Fruit fly (Drosophila melanogaster): ENCODE results near the gene CG17380.

The CG17380 gene

dm6 chr3R:23374290-23374689 lies 29.2 kb downstream of the CG17380 start (continued):
- TF ChIP-seq Sox14 (GFP tag; optimal IDR thresholded peaks at IDR 0.05) (peak; percentile 23), CG6854 (GFP tag; optimal IDR thresholded peaks at IDR 0.05) (peak; percentile 76), CG10669 (GFP tag; optimal IDR thresholded peaks at IDR 0.05) (no peak), CG31627 (GFP tag; optimal IDR thresholded peaks at IDR 0.05) (peak; percentile 5), pdm3 (GFP tag; optimal IDR thresholded peaks at IDR 0.05) (peak; percentile 45), Blimp-1 (GFP tag; optimal IDR thresholded peaks at IDR 0.05) (peak; percentile 32), Eip93F (GFP tag; optimal IDR thresholded peaks at IDR 0.05) (no peak), Gug (GFP tag; IDR thresholded peaks at IDR 0.05) (peak; percentile 34), CG6792 (GFP tag; optimal IDR thresholded peaks at IDR 0.05) (peak; percentile 9), fd59A (GFP tag; optimal IDR thresholded peaks at IDR 0.05) (no peak), Eip75B (GFP tag; optimal IDR thresholded peaks at IDR 0.05) (peak; percentile 28), CG1621 (tag; optimal IDR thresholded peaks at IDR 0.05) (peak; percentile 3), Eip78C (GFP tag) (peak; percentile 87), Smox (GFP tag; optimal IDR thresholded peaks at IDR 0.05) (peak; percentile 29)

dm6 chr3R:23373403-23373802 lies 30.1 kb downstream of the CG17380 start, which contains the start of gene CG42828:
CG42828 (plus strand) TSS chr3R:23373703.
- TF ChIP-seq Blimp-1 (GFP tag; optimal IDR thresholded peaks at IDR 0.05) (no peak), CG9139 (GFP tag; optimal IDR thresholded peaks at IDR 0.05) (no peak), pdm3 (GFP tag; optimal IDR thresholded peaks at IDR 0.05) (no peak), ss (GFP tag; optimal IDR thresholded peaks at IDR 0.05) (no peak), Hr39 (GFP tag; optimal IDR thresholded peaks at IDR 0.05) (no peak), CG11902 (GFP tag; optimal IDR thresholded peaks at IDR 0.05) (no peak), fd85E (GFP tag; optimal IDR thresholded peaks at IDR 0.05) (no peak), Hr38 (GFP tag; optimal IDR thresholded peaks at IDR 0.05) (no peak), CG8319 (GFP tag; optimal IDR thresholded peaks at IDR 0.05) (no peak), CG3032 (tag; optimal IDR thresholded peaks at IDR 0.05) (no peak)

DNA sequence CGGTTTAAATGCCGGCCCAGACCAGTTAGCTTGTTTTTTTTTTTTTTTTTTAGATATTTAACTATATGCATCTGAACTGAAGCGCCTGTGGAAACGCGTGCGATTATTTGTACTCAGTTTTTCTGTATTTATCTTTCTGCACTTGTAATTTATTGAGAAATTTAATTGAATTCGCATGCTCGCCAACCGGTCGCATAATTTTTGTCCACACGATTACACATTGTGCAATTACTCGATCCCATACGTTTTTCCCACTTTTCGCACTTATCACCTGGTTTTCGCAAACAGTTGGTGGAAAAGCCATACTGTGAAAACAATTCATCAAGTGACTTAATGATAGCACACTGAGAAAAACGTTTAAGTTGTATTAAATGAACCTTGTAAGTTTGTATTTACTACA lies 30.9 kb downstream of the CG17380 start, which contains the start of gene CG42827:
CG42827 (plus strand) TSS at position 301 of the 400 bp plus-strand sequence.
- TF ChIP-seq fd85E (GFP tag; optimal IDR thresholded peaks at IDR 0.05) (no peak), Gug (GFP tag; IDR thresholded peaks at IDR 0.05) (no peak), Eip93F (GFP tag; optimal IDR thresholded peaks at IDR 0.05) (no peak), CG3919 (GFP tag; optimal IDR thresholded peaks at IDR 0.05) (no peak), CG11294 (GFP tag; IDR thresholded peaks at IDR 0.05) (no peak), CG31627 (GFP tag; optimal IDR thresholded peaks at IDR 0.05) (no peak), Sox14 (GFP tag; optimal IDR thresholded peaks at IDR 0.05) (no peak), dsx (GFP tag; optimal IDR thresholded peaks at IDR 0.05; ENCODE audit: poor library complexity, severe bottlenecking) (no peak), CG8319 (GFP tag; optimal IDR thresholded peaks at IDR 0.05) (no peak), spab (GFP tag; optimal IDR thresholded peaks at IDR 0.05) (no peak), eg (GFP tag; IDR thresholded peaks at IDR 0.05) (no peak), svp (GFP tag) (no peak), CG11902 (GFP tag; optimal IDR thresholded peaks at IDR 0.05) (no peak), Sox15 (GFP tag; optimal IDR thresholded peaks at IDR 0.05) (no peak), topi (GFP tag; optimal IDR thresholded peaks at IDR 0.05) (no peak), CG7368 (GFP tag; optimal IDR thresholded peaks at IDR 0.05) (no peak), CG8632 (GFP tag; optimal IDR thresholded peaks at IDR 0.05) (no peak), fkh (GFP tag; optimal IDR thresholded peaks at IDR 0.05) (no peak), ss (GFP tag; optimal IDR thresholded peaks at IDR 0.05) (no peak), net (GFP tag; optimal IDR thresholded peaks at IDR 0.05) (no peak)

DNA sequence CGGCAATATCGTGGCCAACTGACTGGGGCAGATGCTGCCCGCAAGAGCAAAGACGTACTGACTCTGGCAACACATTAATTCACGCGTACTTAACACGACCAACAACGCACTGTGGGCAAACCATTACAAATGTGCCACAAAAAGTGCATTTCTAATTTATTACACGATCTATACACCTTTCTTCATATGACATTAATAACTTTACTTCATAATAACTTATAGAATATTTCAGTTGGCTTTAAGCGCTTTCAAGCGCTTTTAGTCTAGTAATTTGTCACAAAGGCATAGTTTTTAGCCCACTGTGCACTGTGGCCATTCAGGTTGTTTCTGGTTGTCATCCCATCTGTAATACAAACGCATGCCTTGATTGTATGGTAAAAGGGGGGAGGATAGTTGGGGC lies 35.3 kb downstream of the CG17380 start:
- TF ChIP-seq CG32006 (GFP tag; optimal IDR thresholded peaks at IDR 0.05): peak; percentile 60
- TF ChIP-seq cyc (GFP tag; optimal IDR thresholded peaks at IDR 0.05): no peak
- no peak for TF ChIP-seq lz (GFP tag; optimal IDR thresholded peaks at IDR 0.05)
- no peak for TF ChIP-seq Hr38 (GFP tag; optimal IDR thresholded peaks at IDR 0.05)
- TF ChIP-seq Ets21C (GFP tag; optimal IDR thresholded peaks at IDR 0.05): no peak
- TF ChIP-seq CG6854 (GFP tag; optimal IDR thresholded peaks at IDR 0.05): no peak
- no peak for TF ChIP-seq Blimp-1 (GFP tag; optimal IDR thresholded peaks at IDR 0.05)
- no peak for TF ChIP-seq Sox15 (GFP tag; optimal IDR thresholded peaks at IDR 0.05)
- no peak for TF ChIP-seq CG11902 (GFP tag; optimal IDR thresholded peaks at IDR 0.05)
- TF ChIP-seq achi (GFP tag; optimal IDR thresholded peaks at IDR 0.05): peak; percentile 17
- TF ChIP-seq CG6163 (GFP tag; IDR thresholded peaks at IDR 0.05): no peak
- TF ChIP-seq Eip78C (GFP tag): peak; percentile 74
- TF ChIP-seq CG8119 (GFP tag; IDR thresholded peaks at IDR 0.05): no peak
- TF ChIP-seq net (GFP tag; optimal IDR thresholded peaks at IDR 0.05): no peak
- TF ChIP-seq CG3919 (GFP tag; optimal IDR thresholded peaks at IDR 0.05): no peak
- TF ChIP-seq CG15336 (GFP tag; IDR thresholded peaks at IDR 0.05): peak; percentile 61; the same call in 1 of the 2 replicates
- no peak for TF ChIP-seq CG6808 (GFP tag; optimal IDR thresholded peaks at IDR 0.05)
- peak; percentile 0 for TF ChIP-seq Sox102F (GFP tag; optimal IDR thresholded peaks at IDR 0.05)
- no peak for TF ChIP-seq CG10669 (GFP tag; optimal IDR thresholded peaks at IDR 0.05)
- TF ChIP-seq Eip75B (GFP tag; optimal IDR thresholded peaks at IDR 0.05): no peak
- TF ChIP-seq CG11762 (GFP tag; optimal IDR thresholded peaks at IDR 0.05; ENCODE audit: insufficient read depth): no peak
- TF ChIP-seq spab (GFP tag; optimal IDR thresholded peaks at IDR 0.05): no peak
